Worm (Caenorhabditis elegans) whole organism, L3 larva: ENCODE data around the gene F16G10.3.

Experiments
- ZK546.5 ChIP-seq: sonication (generic microtip); optimal IDR thresholded peaks from 2 replicates; lab custom pipeline; 2017; ENCODE audit warnings: missing biosample characterization, missing genetic modification characterization
- aly-2 ChIP-seq: fragments of 150-350 bp; optimal IDR thresholded peaks from 2 replicates; lab custom pipeline; 2014; ENCODE audit warnings: missing biosample characterization, missing genetic modification characterization
- daf-12 ChIP-seq: fragments of 150-350 bp; optimal IDR thresholded peaks from 2 replicates; lab custom pipeline; 2014; ENCODE audit warnings: missing biosample characterization, missing genetic modification reagents, missing genetic modification characterization
- fkh-10 ChIP-seq: sonication (generic microtip); optimal IDR thresholded peaks from 2 replicates; lab custom pipeline; 2017; ENCODE audit warnings: missing biosample characterization, missing genetic modification reagents, missing genetic modification characterization
- jun-1 ChIP-seq: fragments of 150-350 bp; optimal IDR thresholded peaks from 2 replicates; lab custom pipeline; 2014; ENCODE audit warnings: missing biosample characterization, missing genetic modification reagents, missing genetic modification characterization
- nfya-1 ChIP-seq: sonication (generic microtip); optimal IDR thresholded peaks from 2 replicates; lab custom pipeline; 2017; ENCODE audit warnings: missing genetic modification characterization, mild to moderate bottlenecking, missing compliant biosample characterization, antibody characterized with exemption, moderate library complexity; ENCODE audit not compliant: insufficient read depth
- nhr-11 ChIP-seq: fragments of 150-350 bp; optimal IDR thresholded peaks from 2 replicates; lab custom pipeline; 2014; ENCODE audit warnings: missing biosample characterization, missing genetic modification characterization
- nhr-67 ChIP-seq: fragments of 150-350 bp; optimal IDR thresholded peaks from 2 replicates; lab custom pipeline; 2014; ENCODE audit warnings: missing biosample characterization, missing genetic modification characterization
- nhr-77 ChIP-seq: fragments of 150-350 bp; optimal IDR thresholded peaks from 2 replicates; lab custom pipeline; 2014; ENCODE audit warnings: missing biosample characterization, missing genetic modification characterization
- pqm-1 ChIP-seq: fragments of 150-350 bp; optimal IDR thresholded peaks from 2 replicates; lab custom pipeline; 2017; ENCODE audit warnings: missing biosample characterization, missing genetic modification characterization, inconsistent platforms
- unc-39 ChIP-seq: sonication (generic microtip); optimal IDR thresholded peaks from 4 replicates; lab custom pipeline; 2017; ENCODE audit warnings: missing biosample characterization, missing genetic modification characterization
- ztf-4 ChIP-seq: fragments of 150-350 bp; optimal IDR thresholded peaks from 2 replicates; lab custom pipeline; 2014; ENCODE audit warnings: missing biosample characterization, missing genetic modification characterization

DNA sequence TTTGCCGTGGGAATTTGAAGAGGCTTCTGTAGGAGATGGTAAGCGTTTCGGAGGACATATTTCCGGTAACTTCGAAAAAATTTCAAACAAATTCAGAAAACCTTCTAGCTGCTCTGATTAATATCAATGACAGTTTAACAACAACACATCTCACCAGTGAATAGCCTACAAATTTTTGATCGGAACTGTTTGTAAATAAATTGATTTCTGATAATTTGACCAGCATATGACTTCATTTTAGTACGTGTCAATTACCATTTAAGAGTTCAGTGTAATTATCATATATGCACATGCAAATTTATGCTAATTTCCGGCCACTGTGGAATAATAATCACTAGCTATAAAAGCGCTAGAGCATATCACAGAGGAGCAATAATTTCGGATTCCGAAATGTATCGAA is 47.2 kb upstream of the F16G10.3 start, which contains the start of gene ZK1240.11:
- TF ChIP-seq pqm-1 (no peak), ZK546.5 (tag; lab: Kevin White, UChicago) (no peak), nhr-11 (tag; lab: Kevin White, UChicago) (no peak), daf-12 (tag; lab: Kevin White, UChicago) (no peak), nhr-67 (tag; lab: Kevin White, UChicago) (no peak), unc-39 (tag; lab: Kevin White, UChicago) (no peak), aly-2 (tag; lab: Kevin White, UChicago) (no peak), jun-1 (tag; lab: Kevin White, UChicago) (no peak), nhr-77 (tag; lab: Kevin White, UChicago) (no peak), nfya-1 (no peak), fkh-10 (no peak), ztf-4 (tag; lab: Kevin White, UChicago) (no peak)
